Worm (Caenorhabditis elegans) whole organism, L1 larva: Measurements from ENCODE around the gene tor-1.
A peak's percentile ranks its signal among the peaks of the same experiment; 100 is the strongest.

Source experiments
- C04F5.9 ChIP-seq: sonication (generic microtip); optimal IDR thresholded peaks from 2 replicates; lab custom pipeline; 2016; ENCODE audit warnings: missing genetic modification characterization, missing compliant biosample characterization
- C16A3.4 ChIP-seq: fragments of 150-350 bp; optimal IDR thresholded peaks from 2 replicates; lab custom pipeline; 2014; ENCODE audit warnings: missing biosample characterization, missing genetic modification characterization
- C34B4.2 ChIP-seq: sonication (generic microtip); optimal IDR thresholded peaks from 2 replicates; lab custom pipeline; 2017; ENCODE audit warnings: mild to moderate bottlenecking, missing genetic modification characterization, missing compliant biosample characterization
- Y116A8C.19 ChIP-seq: sonication (generic microtip); optimal IDR thresholded peaks from 2 replicates; lab custom pipeline; 2016; ENCODE audit warnings: missing compliant biosample characterization, missing genetic modification characterization, borderline replicate concordance
- alr-1 ChIP-seq: fragments of 200-800 bp; sonication (Bioruptor generic); optimal IDR thresholded peaks from 2 replicates; lab custom pipeline; 2018; ENCODE audit warnings: borderline replicate concordance, mild to moderate bottlenecking, missing genetic modification characterization, missing compliant biosample characterization
- ama-1 ChIP-seq: fragments of 150-350 bp; optimal IDR thresholded peaks from 2 replicates; lab custom pipeline; 2014
- ceh-63 ChIP-seq: fragments of 200-800 bp; sonication (Bioruptor generic); optimal IDR thresholded peaks from 2 replicates; lab custom pipeline; 2018; ENCODE audit warnings: mild to moderate bottlenecking, missing genetic modification characterization, missing compliant biosample characterization
- ceh-82 ChIP-seq, 3 experiments: fragments of 150-350 bp in 1 of 3; sonication (generic microtip) in 2 of 3; optimal IDR thresholded peaks; 2 replicates each; lab custom pipeline; 2014 to 2017; ENCODE audit warnings: missing biosample characterization in 3 of 3, missing genetic modification characterization in 3 of 3
- ceh-88 ChIP-seq: fragments of 200-800 bp; sonication (Bioruptor generic); IDR thresholded peaks from 2 replicates; pipeline ENCODE4 v1.3.6; 2022; ENCODE audit warnings: missing genetic modification characterization, missing compliant biosample characterization
- efl-1 ChIP-seq, 4 experiments: fragments of 150-350 bp; optimal IDR thresholded peaks in 3 of 4; peaks in 1 of 4; 1 replicate in 1 of 4; 2 replicates in 3 of 4; lab custom pipeline; 2014; ENCODE audit warnings: missing biosample characterization in 2 of 4, missing genetic modification characterization in 2 of 4, missing genetic modification reagents in 2 of 4
- egl-27 ChIP-seq, 2 experiments: fragments of 150-350 bp in 1 of 2; sonication (generic microtip); optimal IDR thresholded peaks; 3 replicates each; lab custom pipeline; 2017 to 2018; ENCODE audit warnings: missing biosample characterization in 2 of 2, missing genetic modification characterization in 2 of 2, missing genetic modification reagents in 2 of 2
- elt-2 ChIP-seq: sonication (generic microtip); optimal IDR thresholded peaks from 2 replicates; lab custom pipeline; 2016; ENCODE audit warnings: missing genetic modification characterization, mild to moderate bottlenecking, inconsistent platforms, missing compliant biosample characterization, missing genetic modification reagents
- fkh-10 ChIP-seq: sonication (generic microtip); optimal IDR thresholded peaks from 2 replicates; lab custom pipeline; 2017; ENCODE audit warnings: missing biosample characterization, missing genetic modification reagents, missing genetic modification characterization
- fkh-4 ChIP-seq: sonication (generic microtip); optimal IDR thresholded peaks from 2 replicates; lab custom pipeline; 2016; ENCODE audit warnings: missing compliant biosample characterization, missing genetic modification characterization, borderline replicate concordance
- fkh-8 ChIP-seq: sonication (generic microtip); optimal IDR thresholded peaks from 2 replicates; lab custom pipeline; 2016; ENCODE audit warnings: mild to moderate bottlenecking, missing genetic modification characterization, missing compliant biosample characterization
- grh-1 ChIP-seq: fragments of 200-800 bp; sonication (Bioruptor generic); IDR thresholded peaks from 2 replicates; pipeline ENCODE4 v1.3.6; 2022; ENCODE audit warnings: missing genetic modification reagents, missing genetic modification characterization, missing compliant biosample characterization
- hlh-4 ChIP-seq: sonication (generic microtip); optimal IDR thresholded peaks from 2 replicates; lab custom pipeline; 2016; ENCODE audit warnings: mild to moderate bottlenecking, missing genetic modification characterization, missing compliant biosample characterization
- irx-1 ChIP-seq: sonication (generic microtip); optimal IDR thresholded peaks from 2 replicates; lab custom pipeline; 2016; ENCODE audit warnings: missing genetic modification characterization, missing compliant biosample characterization
- isw-1 ChIP-seq: fragments of 200-800 bp; sonication (Bioruptor generic); IDR thresholded peaks from 2 replicates; pipeline ENCODE4 v1.3.6; 2022; ENCODE audit warnings: missing genetic modification characterization, missing compliant biosample characterization
- jun-1 ChIP-seq: fragments of 150-350 bp; optimal IDR thresholded peaks from 2 replicates; lab custom pipeline; 2014; ENCODE audit warnings: missing biosample characterization, missing genetic modification reagents, missing genetic modification characterization
- lin-13 ChIP-seq: fragments of 150-350 bp; optimal IDR thresholded peaks from 2 replicates; lab custom pipeline; 2014; ENCODE audit warnings: missing biosample characterization, missing genetic modification reagents, missing genetic modification characterization
- lin-39 ChIP-seq: fragments of 150-350 bp; optimal IDR thresholded peaks from 2 replicates; lab custom pipeline; 2014; ENCODE audit warnings: missing biosample characterization, missing genetic modification reagents, missing genetic modification characterization
- lir-3 ChIP-seq: sonication (generic microtip); optimal IDR thresholded peaks from 2 replicates; lab custom pipeline; 2016; ENCODE audit warnings: mild to moderate bottlenecking, missing genetic modification characterization, moderate library complexity, missing compliant biosample characterization; ENCODE audit not compliant: poor library complexity
- lsy-2 ChIP-seq, 2 experiments: fragments of 150-350 bp; optimal IDR thresholded peaks; 2 replicates each; lab custom pipeline; 2014; ENCODE audit warnings: missing biosample characterization in 2 of 2, missing genetic modification characterization in 2 of 2
- mdl-1 ChIP-seq, 2 experiments: fragments of 150-350 bp; optimal IDR thresholded peaks; 2 replicates each; lab custom pipeline; 2014 to 2017; ENCODE audit warnings: missing biosample characterization in 2 of 2, missing genetic modification characterization in 2 of 2, inconsistent platforms in 1 of 2
- mef-2 ChIP-seq: fragments of 150-350 bp; optimal IDR thresholded peaks from 2 replicates; lab custom pipeline; 2014; ENCODE audit warnings: missing biosample characterization, missing genetic modification characterization
- mep-1 ChIP-seq: fragments of 150-350 bp; optimal IDR thresholded peaks from 2 replicates; lab custom pipeline; 2014; ENCODE audit warnings: missing biosample characterization, missing genetic modification characterization
- nhr-11 ChIP-seq: fragments of 150-350 bp; optimal IDR thresholded peaks from 2 replicates; lab custom pipeline; 2014; ENCODE audit warnings: missing biosample characterization, missing genetic modification characterization
- nhr-19 ChIP-seq: fragments of 200-800 bp; sonication (Bioruptor generic); conservative IDR thresholded peaks from 2 replicates; pipeline ENCODE4 v1.3.6; 2022; ENCODE audit warnings: missing genetic modification characterization, missing compliant biosample characterization
- nhr-20 ChIP-seq: sonication (generic microtip); optimal IDR thresholded peaks from 2 replicates; lab custom pipeline; 2016; ENCODE audit warnings: mild to moderate bottlenecking, missing genetic modification characterization, missing compliant biosample characterization
- nhr-237 ChIP-seq: fragments of 150-350 bp; optimal IDR thresholded peaks from 2 replicates; lab custom pipeline; 2014; ENCODE audit warnings: missing biosample characterization, missing genetic modification characterization
- nhr-47 ChIP-seq: sonication (generic microtip); optimal IDR thresholded peaks from 2 replicates; lab custom pipeline; 2016; ENCODE audit warnings: mild to moderate bottlenecking, missing genetic modification characterization, moderate library complexity, missing compliant biosample characterization
- nhr-71 ChIP-seq: sonication (generic microtip); optimal IDR thresholded peaks from 2 replicates; lab custom pipeline; 2016; ENCODE audit warnings: mild to moderate bottlenecking, missing genetic modification characterization, moderate library complexity, missing compliant biosample characterization
- nhr-77 ChIP-seq: fragments of 150-350 bp; optimal IDR thresholded peaks from 2 replicates; lab custom pipeline; 2014; ENCODE audit warnings: missing biosample characterization, missing genetic modification characterization
- nhr-84 ChIP-seq: sonication (generic microtip); optimal IDR thresholded peaks from 2 replicates; lab custom pipeline; 2017; ENCODE audit warnings: missing biosample characterization, missing genetic modification characterization
- nhr-85 ChIP-seq: sonication (generic microtip); peaks from one replicate; lab custom pipeline; 2016; ENCODE audit warnings: missing genetic modification characterization, inconsistent platforms, missing compliant biosample characterization
- pag-3 ChIP-seq: sonication (generic microtip); optimal IDR thresholded peaks from 2 replicates; lab custom pipeline; 2017; ENCODE audit warnings: missing genetic modification characterization, mild to moderate bottlenecking, missing compliant biosample characterization, antibody characterized with exemption, borderline replicate concordance; ENCODE audit not compliant: insufficient read depth
- pax-3 ChIP-seq: fragments of 200-800 bp; sonication (Bioruptor generic); optimal IDR thresholded peaks from 2 replicates; lab custom pipeline; 2018; ENCODE audit warnings: mild to moderate bottlenecking, missing genetic modification characterization, moderate library complexity, missing compliant biosample characterization
- pqm-1 ChIP-seq: sonication (generic microtip); optimal IDR thresholded peaks from 3 replicates; lab custom pipeline; 2017; ENCODE audit warnings: missing biosample characterization, missing genetic modification characterization
- snpc-4 ChIP-seq: fragments of 150-350 bp; optimal IDR thresholded peaks from 2 replicates; lab custom pipeline; 2014; ENCODE audit warnings: missing biosample characterization, missing genetic modification characterization
- snu-23 ChIP-seq: sonication (generic microtip); optimal IDR thresholded peaks from 2 replicates; lab custom pipeline; 2016; ENCODE audit warnings: missing genetic modification characterization, missing compliant biosample characterization
- sptf-1 ChIP-seq: fragments of 150-350 bp; optimal IDR thresholded peaks from 2 replicates; lab custom pipeline; 2014; ENCODE audit warnings: missing biosample characterization, missing genetic modification characterization
- swsn-7 ChIP-seq: sonication (generic microtip); optimal IDR thresholded peaks from 2 replicates; lab custom pipeline; 2016; ENCODE audit warnings: missing genetic modification characterization, missing compliant biosample characterization
- tlp-1 ChIP-seq: fragments of 150-350 bp; optimal IDR thresholded peaks from 2 replicates; lab custom pipeline; 2014; ENCODE audit warnings: missing biosample characterization, missing genetic modification characterization
- unc-130 ChIP-seq: fragments of 150-350 bp; optimal IDR thresholded peaks from 2 replicates; lab custom pipeline; 2017; ENCODE audit warnings: missing biosample characterization, missing genetic modification characterization, inconsistent platforms
- unc-62 ChIP-seq: fragments of 150-350 bp; optimal IDR thresholded peaks from 2 replicates; lab custom pipeline; 2014; ENCODE audit warnings: missing biosample characterization, missing genetic modification reagents, missing genetic modification characterization
- unc-86 ChIP-seq: sonication (generic microtip); optimal IDR thresholded peaks from 2 replicates; lab custom pipeline; 2016; ENCODE audit warnings: missing genetic modification characterization, missing compliant biosample characterization
- xbp-1 ChIP-seq: sonication (generic microtip); optimal IDR thresholded peaks from 2 replicates; lab custom pipeline; 2016; ENCODE audit warnings: missing genetic modification characterization, missing compliant biosample characterization
- zag-1 ChIP-seq: fragments of 150-350 bp; optimal IDR thresholded peaks from 2 replicates; lab custom pipeline; 2014; ENCODE audit warnings: missing biosample characterization, missing genetic modification characterization
- ztf-11 ChIP-seq, 2 experiments: sonication (generic microtip); optimal IDR thresholded peaks; 2 replicates each; lab custom pipeline; 2016 to 2017; ENCODE audit warnings: missing genetic modification characterization in 2 of 2, missing biosample characterization in 1 of 2, missing compliant biosample characterization in 1 of 2
- ztf-4 ChIP-seq: fragments of 150-350 bp; optimal IDR thresholded peaks from 2 replicates; lab custom pipeline; 2014; ENCODE audit warnings: missing biosample characterization, missing genetic modification characterization

tor-1 gene

ce11 chrIV:14032620-14033501 is 47.3 kb upstream of the tor-1 start (continued):
- TF ChIP-seq lin-39 (no peak), nhr-84 (no peak), nhr-237 (tag; lab: Kevin White, UChicago) (no peak), ama-1 (lab: Kevin White, UChicago) (peak; percentile 33), snu-23 (GFP tag; lab: Kevin White, UChicago) (peak; percentile 85), fkh-4 (tag; lab: Kevin White, UChicago) (peak; percentile 64), nhr-85 (peak; percentile 95), fkh-8 (peak; percentile 73), ceh-82 (tag; optimal IDR thresholded peaks at IDR 0.05; lab: Kevin White, UChicago) (peak; percentile 44 to 75 (median 72)), pax-3 (tag; lab: Kevin White, UChicago) (peak; percentile 78), mef-2 (tag; lab: Kevin White, UChicago) (no peak), unc-130 (tag; lab: Kevin White, UChicago) (no peak), lir-3 (tag; lab: Kevin White, UChicago) (peak; percentile 67), elt-2 (tag; lab: Kevin White, UChicago) (peak; percentile 49), nhr-47 (tag; lab: Kevin White, UChicago) (peak; percentile 92), C34B4.2 (tag; lab: Kevin White, UChicago) (peak; percentile 48), nhr-71 (tag; lab: Kevin White, UChicago) (peak; percentile 96), irx-1 (peak; percentile 8), hlh-4 (tag; lab: Kevin White, UChicago) (no peak), lin-13 (GFP tag; lab: Kevin White, UChicago) (peak; percentile 86), nhr-19 (peak; percentile 78), egl-27 (tag; optimal IDR thresholded peaks at IDR 0.05; lab: Kevin White, UChicago) (peak in 1 of 2 experiments; percentile 61), jun-1 (tag; lab: Kevin White, UChicago) (peak; percentile 60), pqm-1 (tag; lab: Kevin White, UChicago) (no peak), C04F5.9 (no peak), snpc-4 (peak; percentile 13), fkh-10 (GFP tag; lab: Kevin White, UChicago) (peak; percentile 73), ztf-11 (tag; optimal IDR thresholded peaks at IDR 0.05; lab: Kevin White, UChicago) (peak in 1 of 2 experiments; percentile 81), pag-3 (tag; lab: Kevin White, UChicago) (no peak), zag-1 (peak; percentile 34), nhr-77 (tag; lab: Kevin White, UChicago) (no peak), nhr-20 (peak; percentile 86), tlp-1 (tag; lab: Kevin White, UChicago) (no peak), alr-1 (no peak), Y116A8C.19 (tag; lab: Kevin White, UChicago) (no peak), swsn-7 (tag; lab: Kevin White, UChicago) (peak; percentile 86), grh-1 (peak; percentile 74), xbp-1 (tag; lab: Kevin White, UChicago) (peak; percentile 75), sptf-1 (tag; lab: Kevin White, UChicago) (no peak), efl-1 (optimal IDR thresholded peaks at IDR 0.05; lab: Kevin White, UChicago) (peak; percentile 72 to 83), efl-1 (GFP tag; optimal IDR thresholded peaks at IDR 0.05 in 1 of 2; lab: Kevin White, UChicago) (peak; percentile 51 to 94), mdl-1 (tag; optimal IDR thresholded peaks at IDR 0.05; lab: Kevin White, UChicago) (peak; percentile 13 to 18), ceh-88 (GFP tag; lab: Robert Waterston, UW) (peak; percentile 85), ceh-63 (peak; percentile 39), lsy-2 (tag; optimal IDR thresholded peaks at IDR 0.05; lab: Kevin White, UChicago) (peak; percentile 66 to 81), isw-1 (GFP tag; lab: Robert Waterston, UW) (peak; percentile 59), ztf-4 (tag; lab: Kevin White, UChicago) (peak; percentile 53), unc-86 (tag; lab: Kevin White, UChicago) (peak; percentile 97), mep-1 (tag; lab: Kevin White, UChicago) (peak; percentile 65), unc-62 (no peak), nhr-11 (tag; lab: Kevin White, UChicago) (peak; percentile 44), C16A3.4 (tag; lab: Kevin White, UChicago) (no peak)
